Worm (Caenorhabditis elegans): ENCODE data around the gene F41G4.7.

- TF ChIP-seq npax-4 (tag; optimal IDR thresholded peaks at IDR 0.05) (no peak), pag-3 (tag; optimal IDR thresholded peaks at IDR 0.05; ENCODE audit: borderline replicate concordance) (no peak), nhr-11 (tag; optimal IDR thresholded peaks at IDR 0.05) (no peak), ceh-31 (tag; optimal IDR thresholded peaks at IDR 0.05) (no peak), ceh-19 (GFP tag; optimal IDR thresholded peaks at IDR 0.05) (no peak), fax-1 (tag; optimal IDR thresholded peaks at IDR 0.05) (no peak), che-1 (tag; optimal IDR thresholded peaks at IDR 0.05) (no peak), C08G9.2 (tag; optimal IDR thresholded peaks at IDR 0.05) (no peak), ama-1 (optimal IDR thresholded peaks at IDR 0.05) (no peak), sox-4 (tag; optimal IDR thresholded peaks at IDR 0.05) (no peak)
Observed at ce11 chrX:16836304-16836703, at the start of gene F41G4.7.
